Fruit fly (Drosophila melanogaster): ENCODE measurements around the gene sofe.

- no peak for TF ChIP-seq Crg-1 (GFP tag; optimal IDR thresholded peaks at IDR 0.05)
- TF ChIP-seq kay (GFP tag; ENCODE audit: borderline replicate concordance), result no peak
- TF ChIP-seq ovo (GFP tag; optimal IDR thresholded peaks at IDR 0.05), result no peak
- TF ChIP-seq CG1620 (GFP tag; optimal IDR thresholded peaks at IDR 0.05), result no peak
- TF ChIP-seq cic (GFP tag; optimal IDR thresholded peaks at IDR 0.05), result no peak
- no peak for TF ChIP-seq toe (GFP tag; optimal IDR thresholded peaks at IDR 0.05)
- TF ChIP-seq Clk (GFP tag; optimal IDR thresholded peaks at IDR 0.05), result no peak
Measured at dm6 chrX:10808684-10809083, 48.5 kb downstream of the sofe start.

Data from whole organism, adult.